Fruit fly (Drosophila melanogaster): ENCODE results near the gene Ugalt.
A peak's percentile ranks its signal among the peaks of the same experiment; 100 is the strongest.

Ugalt gene

dm6 chrX:2658258-2658853 is 45.3 kb downstream of the Ugalt start (continued):
- no peak for TF ChIP-seq CG5953 (GFP tag; IDR thresholded peaks at IDR 0.05)
- TF ChIP-seq ken (GFP tag; IDR thresholded peaks at IDR 0.05) = no peak
- TF ChIP-seq pros (GFP tag; optimal IDR thresholded peaks at IDR 0.05) = no peak
- no peak for TF ChIP-seq Fer1 (GFP tag; optimal IDR thresholded peaks at IDR 0.05)
- TF ChIP-seq CG10274 (GFP tag; optimal IDR thresholded peaks at IDR 0.05) = no peak
- 0 out of 2 replicates have a peak, but pooled peaks have one; percentile 17 for TF ChIP-seq Scr (GFP tag; IDR thresholded peaks at IDR 0.05; ENCODE audit: partially characterized antibody)
- TF ChIP-seq CG4854 (GFP tag; optimal IDR thresholded peaks at IDR 0.05) = no peak
- TF ChIP-seq CG31441 (GFP tag; IDR thresholded peaks at IDR 0.05) = no peak
- no peak for TF ChIP-seq nmo (GFP tag; optimal IDR thresholded peaks at IDR 0.05)
- no peak for TF ChIP-seq Mrtf (GFP tag; IDR thresholded peaks at IDR 0.05)
- TF ChIP-seq Hmr (GFP tag; optimal IDR thresholded peaks at IDR 0.05) = no peak
- no peak for TF ChIP-seq MBD-R2 (GFP tag; IDR thresholded peaks at IDR 0.05)
- no peak for TF ChIP-seq CG17361 (GFP tag; IDR thresholded peaks at IDR 0.05)
- no peak for TF ChIP-seq Abd-B (GFP tag; optimal IDR thresholded peaks at IDR 0.05)
- TF ChIP-seq scrt (GFP tag; optimal IDR thresholded peaks at IDR 0.05) = no peak
- TF ChIP-seq NC2α (GFP tag; optimal IDR thresholded peaks at IDR 0.05) = no peak
- TF ChIP-seq ato (GFP tag; IDR thresholded peaks at IDR 0.05; ENCODE audit: partially characterized antibody) = no peak
- TF ChIP-seq CG18764 (GFP tag; optimal IDR thresholded peaks at IDR 0.05) = no peak
- no peak for TF ChIP-seq Ravus (GFP tag; IDR thresholded peaks at IDR 0.05)
- no peak for TF ChIP-seq schlank (tag; optimal IDR thresholded peaks at IDR 0.05)
- peak; percentile 45 for TF ChIP-seq kay (GFP tag; optimal IDR thresholded peaks at IDR 0.05)
- TF ChIP-seq CG13424 (tag; optimal IDR thresholded peaks at IDR 0.05) = no peak
- no peak for TF ChIP-seq Hsf (GFP tag; optimal IDR thresholded peaks at IDR 0.05)
- TF ChIP-seq CG8944 (GFP tag; optimal IDR thresholded peaks at IDR 0.05) = no peak
- TF ChIP-seq CG4360 (GFP tag; IDR thresholded peaks at IDR 0.05) = no peak
- TF ChIP-seq gro (GFP tag; optimal IDR thresholded peaks at IDR 0.05) = peak; percentile 22
- TF ChIP-seq Deaf1 (tag; optimal IDR thresholded peaks at IDR 0.05) = peak; percentile 32
- no peak for TF ChIP-seq aop (GFP tag; IDR thresholded peaks at IDR 0.05)
- no peak for TF ChIP-seq Mad (GFP tag; optimal IDR thresholded peaks at IDR 0.05)
- no peak for TF ChIP-seq CG17802 (tag; optimal IDR thresholded peaks at IDR 0.05)
- TF ChIP-seq CG6272 (GFP tag; IDR thresholded peaks at IDR 0.05) = no peak
- TF ChIP-seq H2.0 (GFP tag; IDR thresholded peaks at IDR 0.05) = no peak
- no peak for TF ChIP-seq Hr78 (GFP tag; optimal IDR thresholded peaks at IDR 0.05)
- no peak for TF ChIP-seq CG31224 (GFP tag; IDR thresholded peaks at IDR 0.05)
- TF ChIP-seq disco-r (GFP tag; optimal IDR thresholded peaks at IDR 0.05) = no peak
- no peak for TF ChIP-seq toy (GFP tag; IDR thresholded peaks at IDR 0.05)
- no peak for TF ChIP-seq BEAF-32 (GFP tag; optimal IDR thresholded peaks at IDR 0.05)
- TF ChIP-seq CG9932 (GFP tag; IDR thresholded peaks at IDR 0.05) = no peak
- no peak for TF ChIP-seq sob (GFP tag; IDR thresholded peaks at IDR 0.05)
- TF ChIP-seq hb (GFP tag; IDR thresholded peaks at IDR 0.05; ENCODE audit: partially characterized antibody) = no peak
- no peak for TF ChIP-seq CG30431 (GFP tag; optimal IDR thresholded peaks at IDR 0.05)
- TF ChIP-seq insv (GFP tag; optimal IDR thresholded peaks at IDR 0.05) = no peak
- TF ChIP-seq HmgD (GFP tag; optimal IDR thresholded peaks at IDR 0.05) = no peak
- TF ChIP-seq luna (GFP tag; optimal IDR thresholded peaks at IDR 0.05) = no peak
- TF ChIP-seq CG10462 (GFP tag; optimal IDR thresholded peaks at IDR 0.05) = no peak
- no peak for TF ChIP-seq ranshi (GFP tag; IDR thresholded peaks at IDR 0.05)
- TF ChIP-seq CG2875 (GFP tag; optimal IDR thresholded peaks at IDR 0.05) = no peak
- TF ChIP-seq ase (GFP tag; IDR thresholded peaks at IDR 0.05) = no peak
- no peak for TF ChIP-seq CG32532 (GFP tag; IDR thresholded peaks at IDR 0.05)
- no peak for TF ChIP-seq dm (GFP tag; optimal IDR thresholded peaks at IDR 0.05)
- TF ChIP-seq gcm2 (GFP tag; optimal IDR thresholded peaks at IDR 0.05) = no peak
- TF ChIP-seq E2f2 (GFP tag; IDR thresholded peaks at IDR 0.05) = no peak

All from whole organism, embryonic.